Fruit fly (Drosophila melanogaster) whole organism, embryonic: ENCODE measurements around the gene Ccp84Ac.

ENCODE experiments used
- Abd-B ChIP-seq: fragments of 200-800 bp; sonication (Bioruptor generic); optimal IDR thresholded peaks from 2 replicates; lab custom pipeline; 2018; ENCODE audit warnings: missing biosample characterization, mild to moderate bottlenecking, missing genetic modification characterization, moderate library complexity
- Atf6 ChIP-seq: fragments of 200-800 bp; sonication (Bioruptor generic); IDR thresholded peaks from 2 replicates; pipeline ENCODE4 v1.3.6; 2022; ENCODE audit warnings: missing biosample characterization, missing genetic modification characterization
- Bgb ChIP-seq: fragments of 200-800 bp; sonication (Bioruptor generic); IDR thresholded peaks from 2 replicates; pipeline ENCODE4 v1.3.6; 2022; ENCODE audit warnings: missing biosample characterization, missing genetic modification characterization; ENCODE audit not compliant: partially characterized antibody
- CG10267 ChIP-seq: fragments of 200-800 bp; sonication (Bioruptor generic); optimal IDR thresholded peaks from 2 replicates; lab custom pipeline; 2018; ENCODE audit warnings: missing biosample characterization, mild to moderate bottlenecking, missing genetic modification characterization, moderate library complexity
- CG11085 ChIP-seq: fragments of 200-800 bp; sonication (Bioruptor generic); IDR thresholded peaks from 2 replicates; pipeline ENCODE4 v1.3.6; 2022; ENCODE audit warnings: missing biosample characterization, missing genetic modification characterization
- CG11723 ChIP-seq: fragments of 200-800 bp; sonication (Bioruptor generic); optimal IDR thresholded peaks from 2 replicates; lab custom pipeline; 2017; ENCODE audit warnings: missing biosample characterization, mild to moderate bottlenecking, missing genetic modification characterization
- CG12659 ChIP-seq: fragments of 200-800 bp; sonication (Bioruptor generic); optimal IDR thresholded peaks from 3 replicates; lab custom pipeline; 2017; ENCODE audit warnings: mild to moderate bottlenecking, missing biosample characterization, missing genetic modification reagents, missing genetic modification characterization
- CG13123 ChIP-seq: fragments of 200-800 bp; sonication (Bioruptor generic); optimal IDR thresholded peaks from 2 replicates; lab custom pipeline; 2016; ENCODE audit warnings: missing biosample characterization, missing genetic modification characterization
- CG13287 ChIP-seq: fragments of 200-800 bp; sonication (Bioruptor generic); IDR thresholded peaks from 2 replicates; pipeline ENCODE4 v1.3.6; 2022; ENCODE audit warnings: missing biosample characterization, missing genetic modification characterization; ENCODE audit not compliant: partially characterized antibody
- CG14710 ChIP-seq: fragments of 200-800 bp; sonication (Bioruptor generic); optimal IDR thresholded peaks from 3 replicates; lab custom pipeline; 2019; ENCODE audit warnings: missing biosample characterization, mild to moderate bottlenecking, missing genetic modification characterization, moderate library complexity
- CG14860 ChIP-seq: fragments of 200-800 bp; sonication (Bioruptor generic); IDR thresholded peaks from 3 replicates; pipeline ENCODE4 v1.3.6; 2022; ENCODE audit warnings: missing biosample characterization, missing genetic modification characterization; ENCODE audit not compliant: partially characterized antibody
- CG1832 ChIP-seq: fragments of 200-800 bp; sonication (Bioruptor generic); optimal IDR thresholded peaks from 2 replicates; lab custom pipeline; 2017; ENCODE audit warnings: missing biosample characterization, mild to moderate bottlenecking, missing genetic modification characterization, inconsistent platforms
- CG31441 ChIP-seq: fragments of 200-800 bp; sonication (Bioruptor generic); IDR thresholded peaks from 2 replicates; pipeline ENCODE4 v1.3.6; 2022; ENCODE audit warnings: missing biosample characterization, missing genetic modification characterization
- CG3281 ChIP-seq: fragments of 200-800 bp; sonication (Bioruptor generic); optimal IDR thresholded peaks from 3 replicates; lab custom pipeline; 2017; ENCODE audit warnings: missing biosample characterization, mild to moderate bottlenecking, missing genetic modification characterization
- CG5180 ChIP-seq: fragments of 200-800 bp; sonication (Bioruptor generic); optimal IDR thresholded peaks from 3 replicates; lab custom pipeline; 2017; ENCODE audit warnings: missing biosample characterization, missing genetic modification characterization, mild to moderate bottlenecking, moderate library complexity, missing genetic modification reagents
- CG6654 ChIP-seq: fragments of 200-800 bp; sonication (Bioruptor generic); optimal IDR thresholded peaks from 2 replicates; lab custom pipeline; 2017; ENCODE audit warnings: missing biosample characterization, mild to moderate bottlenecking, missing genetic modification characterization
- CG6689 ChIP-seq: fragments of 200-800 bp; sonication (Bioruptor generic); IDR thresholded peaks from 2 replicates; pipeline ENCODE4 v1.3.6; 2022; ENCODE audit warnings: missing biosample characterization, missing genetic modification characterization
- CG6791 ChIP-seq: fragments of 200-800 bp; sonication (Bioruptor generic); IDR thresholded peaks from 3 replicates; pipeline ENCODE4 v1.3.6; 2022; ENCODE audit warnings: missing biosample characterization, missing genetic modification characterization; ENCODE audit not compliant: partially characterized antibody
- CG6854 ChIP-seq: fragments of 200-800 bp; sonication (Bioruptor generic); optimal IDR thresholded peaks from 3 replicates; lab custom pipeline; 2017; ENCODE audit warnings: missing biosample characterization, mild to moderate bottlenecking, missing genetic modification characterization
- CG8281 ChIP-seq: fragments of 200-800 bp; sonication (Bioruptor generic); optimal IDR thresholded peaks from 2 replicates; lab custom pipeline; 2018; ENCODE audit warnings: missing biosample characterization, mild to moderate bottlenecking, missing genetic modification characterization, moderate library complexity
- CG8944 ChIP-seq: fragments of 200-800 bp; sonication (Bioruptor generic); optimal IDR thresholded peaks from 3 replicates; lab custom pipeline; 2016; ENCODE audit warnings: missing biosample characterization, missing genetic modification characterization
- CG9932 ChIP-seq: fragments of 200-800 bp; sonication (Bioruptor generic); IDR thresholded peaks from 2 replicates; pipeline ENCODE4 v1.3.6; 2022; ENCODE audit warnings: missing biosample characterization, missing genetic modification characterization
- Dek ChIP-seq: fragments of 200-800 bp; sonication (Bioruptor generic); optimal IDR thresholded peaks from 3 replicates; lab custom pipeline; 2019; ENCODE audit warnings: missing biosample characterization, mild to moderate bottlenecking, missing genetic modification characterization, moderate library complexity
- E2f1 ChIP-seq: fragments of 200-800 bp; sonication (Bioruptor generic); IDR thresholded peaks from 2 replicates; pipeline ENCODE4 v1.3.6; 2022; ENCODE audit warnings: missing biosample characterization, missing genetic modification characterization
- Gsc ChIP-seq: fragments of 200-800 bp; sonication (Bioruptor generic); IDR thresholded peaks from 2 replicates; pipeline ENCODE4 v1.3.6; 2022; ENCODE audit warnings: missing biosample characterization, missing genetic modification characterization
- Gug ChIP-seq: fragments of 200-800 bp; sonication (Bioruptor generic); IDR thresholded peaks from 4 replicates; pipeline ENCODE4 v1.3.6; 2022; ENCODE audit warnings: missing biosample characterization, missing genetic modification characterization
- HLHmδ ChIP-seq: fragments of 200-800 bp; sonication (Bioruptor generic); optimal IDR thresholded peaks from 2 replicates; lab custom pipeline; 2018; ENCODE audit warnings: missing biosample characterization, mild to moderate bottlenecking, missing genetic modification characterization, moderate library complexity
- Hey ChIP-seq: fragments of 200-800 bp; sonication (Bioruptor generic); optimal IDR thresholded peaks from 3 replicates; lab custom pipeline; 2018; ENCODE audit warnings: missing biosample characterization, mild to moderate bottlenecking, missing genetic modification characterization
- Hmr ChIP-seq: fragments of 200-800 bp; sonication (Bioruptor generic); optimal IDR thresholded peaks from 3 replicates; lab custom pipeline; 2017; ENCODE audit warnings: mild to moderate bottlenecking, missing biosample characterization, missing genetic modification reagents, missing genetic modification characterization
- MTF-1 ChIP-seq: fragments of 200-800 bp; sonication (Bioruptor generic); optimal IDR thresholded peaks from 2 replicates; lab custom pipeline; 2018; ENCODE audit warnings: missing biosample characterization, mild to moderate bottlenecking, missing genetic modification characterization, borderline replicate concordance
- NFAT ChIP-seq: fragments of 200-800 bp; sonication (Bioruptor generic); IDR thresholded peaks from 2 replicates; pipeline ENCODE4 v1.3.6; 2022; ENCODE audit warnings: missing biosample characterization, missing genetic modification characterization
- Oaz ChIP-seq: fragments of 200-800 bp; sonication (Bioruptor generic); IDR thresholded peaks from 2 replicates; pipeline ENCODE4 v1.3.6; 2022; ENCODE audit warnings: missing biosample characterization, missing genetic modification characterization
- Sin3A ChIP-seq: fragments of >200 bp; optimal IDR thresholded peaks from 2 replicates; lab custom pipeline; 2018
- Vsx1 ChIP-seq: fragments of 200-800 bp; sonication (Bioruptor generic); optimal IDR thresholded peaks from 2 replicates; lab custom pipeline; 2017; ENCODE audit warnings: missing biosample characterization, mild to moderate bottlenecking, missing genetic modification characterization, missing genetic modification reagents
- ac ChIP-seq: fragments of 200-800 bp; sonication (Bioruptor generic); optimal IDR thresholded peaks from 3 replicates; lab custom pipeline; 2017; ENCODE audit warnings: missing biosample characterization, mild to moderate bottlenecking, missing genetic modification characterization
- ap ChIP-seq: fragments of 200-800 bp; sonication (Bioruptor generic); IDR thresholded peaks from 2 replicates; pipeline ENCODE4 v1.3.6; 2022; ENCODE audit warnings: missing biosample characterization, missing genetic modification characterization
- ci ChIP-seq: fragments of 200-800 bp; sonication (Bioruptor generic); IDR thresholded peaks from 3 replicates; pipeline ENCODE4 v1.3.6; 2022; ENCODE audit warnings: missing biosample characterization, missing genetic modification characterization
- en ChIP-seq: fragments of 200-800 bp; sonication (Bioruptor generic); optimal IDR thresholded peaks from 2 replicates; lab custom pipeline; 2016; ENCODE audit warnings: missing biosample characterization, missing genetic modification characterization
- fd102C ChIP-seq: fragments of 200-800 bp; sonication (Bioruptor generic); optimal IDR thresholded peaks from 2 replicates; lab custom pipeline; 2018; ENCODE audit warnings: missing biosample characterization, mild to moderate bottlenecking, missing genetic modification characterization, moderate library complexity
- gcm2 ChIP-seq: fragments of 200-800 bp; sonication (Bioruptor generic); optimal IDR thresholded peaks from 2 replicates; lab custom pipeline; 2016; ENCODE audit warnings: missing biosample characterization, missing genetic modification characterization
- grn ChIP-seq: fragments of 200-800 bp; sonication (Bioruptor generic); optimal IDR thresholded peaks from 3 replicates; lab custom pipeline; 2017; ENCODE audit warnings: missing biosample characterization, missing genetic modification characterization
- her ChIP-seq: fragments of 200-800 bp; sonication (Bioruptor generic); optimal IDR thresholded peaks from 2 replicates; lab custom pipeline; 2016; ENCODE audit warnings: missing biosample characterization, missing genetic modification characterization
- mam ChIP-seq: fragments of 200-800 bp; sonication (Bioruptor generic); optimal IDR thresholded peaks from 3 replicates; lab custom pipeline; 2016; ENCODE audit warnings: missing biosample characterization, missing genetic modification characterization
- onecut ChIP-seq: fragments of 200-800 bp; sonication (Bioruptor generic); IDR thresholded peaks from 2 replicates; pipeline ENCODE4 v1.3.6; 2022; ENCODE audit warnings: missing biosample characterization, missing genetic modification characterization
- pzg ChIP-seq: fragments of 200-800 bp; sonication (Bioruptor generic); optimal IDR thresholded peaks from 3 replicates; lab custom pipeline; 2018; ENCODE audit warnings: missing biosample characterization, mild to moderate bottlenecking, missing genetic modification characterization, moderate library complexity
- shn ChIP-seq: fragments of 200-800 bp; sonication (Bioruptor generic); optimal IDR thresholded peaks from 3 replicates; lab custom pipeline; 2016; ENCODE audit warnings: missing biosample characterization, missing genetic modification characterization
- so ChIP-seq: fragments of 200-800 bp; sonication (Bioruptor generic); IDR thresholded peaks from 3 replicates; pipeline ENCODE4 v1.3.6; 2022; ENCODE audit warnings: missing biosample characterization, missing genetic modification characterization
- trem ChIP-seq: fragments of 200-800 bp; optimal IDR thresholded peaks from 3 replicates; lab custom pipeline; 2019; ENCODE audit warnings: missing biosample characterization, mild to moderate bottlenecking, missing genetic modification characterization, moderate library complexity
- twi ChIP-seq: fragments of 200-800 bp; optimal IDR thresholded peaks from 2 replicates; lab custom pipeline; 2019; ENCODE audit warnings: missing biosample characterization, mild to moderate bottlenecking, missing genetic modification characterization, moderate library complexity
- tx ChIP-seq: fragments of 200-800 bp; sonication (Bioruptor generic); optimal IDR thresholded peaks from 2 replicates; lab custom pipeline; 2016; ENCODE audit warnings: missing biosample characterization, missing genetic modification characterization
- vfl ChIP-seq: fragments of 200-800 bp; sonication (Bioruptor generic); optimal IDR thresholded peaks from 2 replicates; lab custom pipeline; 2016; ENCODE audit warnings: missing biosample characterization, missing genetic modification characterization

Ccp84Ac gene

dm6 chr3R:6665117-6665654, 30.9 kb downstream of the Ccp84Ac start (continued):
- TF ChIP-seq shn (GFP tag; lab: Kevin White, UChicago): no peak
- TF ChIP-seq en: no peak
- no peak for TF ChIP-seq mam
- TF ChIP-seq grn (GFP tag; lab: Kevin White, UChicago): peak; percentile 69
- peak; percentile 90 for TF ChIP-seq CG5180 (GFP tag; lab: Kevin White, UChicago)
- no peak for TF ChIP-seq CG13287 (GFP tag; lab: Robert Waterston, UW)
- TF ChIP-seq CG9932 (GFP tag; lab: Robert Waterston, UW): no peak
- no peak for TF ChIP-seq so
- TF ChIP-seq CG6791 (GFP tag; lab: Robert Waterston, UW): no peak
- no peak for TF ChIP-seq Bgb (GFP tag; lab: Robert Waterston, UW)
- TF ChIP-seq CG6854 (GFP tag; lab: Kevin White, UChicago): no peak
- no peak for TF ChIP-seq tx (GFP tag; lab: Kevin White, UChicago)
- TF ChIP-seq Sin3A: no peak
- no peak; the same call in 3 of the 4 replicates for TF ChIP-seq Gug (GFP tag; lab: Robert Waterston, UW)
- no peak for TF ChIP-seq CG31441
- TF ChIP-seq CG10267 (tag; lab: Kevin White, UChicago): no peak
- no peak for TF ChIP-seq CG11085
- TF ChIP-seq onecut (GFP tag; lab: Robert Waterston, UW): peak; percentile 14; the same call in 1 of the 2 replicates
- no peak for TF ChIP-seq CG1832 (GFP tag; lab: Kevin White, UChicago)
- no peak for TF ChIP-seq CG3281 (GFP tag; lab: Kevin White, UChicago)
- TF ChIP-seq CG14710 (tag; lab: Kevin White, UChicago): peak; percentile 31
- no peak; the same call in 1 of the 2 replicates for TF ChIP-seq ap (GFP tag; lab: Robert Waterston, UW)
- TF ChIP-seq Abd-B: no peak
- no peak for TF ChIP-seq Hmr (GFP tag; lab: Kevin White, UChicago)
- TF ChIP-seq pzg: no peak
- TF ChIP-seq twi (tag; lab: Kevin White, UChicago): no peak
- TF ChIP-seq CG6689 (GFP tag; lab: Robert Waterston, UW): no peak
- no peak for TF ChIP-seq CG11723 (GFP tag; lab: Kevin White, UChicago)
- TF ChIP-seq CG8281 (tag; lab: Kevin White, UChicago): no peak
- peak; percentile 81 for TF ChIP-seq ci (GFP tag; lab: Robert Waterston, UW)
- peak; percentile 39 for TF ChIP-seq Vsx1 (GFP tag; lab: Kevin White, UChicago)
- TF ChIP-seq HLHmδ (GFP tag; lab: Kevin White, UChicago): peak; percentile 95
- no peak for TF ChIP-seq Dek (tag; lab: Kevin White, UChicago)
- peak; percentile 9 for TF ChIP-seq Hey (tag; lab: Kevin White, UChicago)
- TF ChIP-seq E2f1 (GFP tag; lab: Robert Waterston, UW): no peak
- TF ChIP-seq gcm2 (GFP tag; lab: Kevin White, UChicago): no peak
- TF ChIP-seq CG6654 (GFP tag; lab: Kevin White, UChicago): no peak
- no peak for TF ChIP-seq her
- no peak for TF ChIP-seq CG13123 (GFP tag; lab: Kevin White, UChicago)
- TF ChIP-seq CG12659: no peak
- no peak for TF ChIP-seq Gsc (GFP tag; lab: Robert Waterston, UW)
- no peak for TF ChIP-seq Atf6 (GFP tag; lab: Robert Waterston, UW)
- peak; percentile 3 for TF ChIP-seq trem (tag; lab: Kevin White, UChicago)
- TF ChIP-seq CG8944 (GFP tag; lab: Kevin White, UChicago): no peak
- peak; percentile 77 for TF ChIP-seq MTF-1 (GFP tag; lab: Kevin White, UChicago)
- TF ChIP-seq CG14860 (GFP tag; lab: Robert Waterston, UW): no peak
- TF ChIP-seq ac (GFP tag; lab: Kevin White, UChicago): peak; percentile 59
- no peak for TF ChIP-seq Oaz (GFP tag; lab: Robert Waterston, UW)
- TF ChIP-seq vfl: no peak
- TF ChIP-seq NFAT (GFP tag; lab: Robert Waterston, UW): no peak
- TF ChIP-seq fd102C (GFP tag; lab: Kevin White, UChicago): peak; percentile 17
